Worm (Caenorhabditis elegans) whole organism, L1 larva: Measurements from ENCODE around the gene Y66D12A.24.

ENCODE experiments used
- F16B12.6 ChIP-seq: fragments of 150-350 bp; optimal IDR thresholded peaks from 2 replicates; lab custom pipeline; 2014; ENCODE audit warnings: missing biosample characterization, missing genetic modification characterization
- ama-1 ChIP-seq: fragments of 150-350 bp; optimal IDR thresholded peaks from 2 replicates; lab custom pipeline; 2014
- fkh-10 ChIP-seq: sonication (generic microtip); optimal IDR thresholded peaks from 2 replicates; lab custom pipeline; 2017; ENCODE audit warnings: missing biosample characterization, missing genetic modification reagents, missing genetic modification characterization
- lir-3 ChIP-seq: sonication (generic microtip); optimal IDR thresholded peaks from 2 replicates; lab custom pipeline; 2016; ENCODE audit warnings: mild to moderate bottlenecking, missing genetic modification characterization, moderate library complexity, missing compliant biosample characterization; ENCODE audit not compliant: poor library complexity
- mdl-1 ChIP-seq, 2 experiments: fragments of 150-350 bp; optimal IDR thresholded peaks; 2 replicates each; lab custom pipeline; 2014 to 2017; ENCODE audit warnings: missing biosample characterization in 2 of 2, missing genetic modification characterization in 2 of 2, inconsistent platforms in 1 of 2
- nhr-77 ChIP-seq: fragments of 150-350 bp; optimal IDR thresholded peaks from 2 replicates; lab custom pipeline; 2014; ENCODE audit warnings: missing biosample characterization, missing genetic modification characterization
- swsn-7 ChIP-seq: sonication (generic microtip); optimal IDR thresholded peaks from 2 replicates; lab custom pipeline; 2016; ENCODE audit warnings: missing genetic modification characterization, missing compliant biosample characterization
- unc-130 ChIP-seq: fragments of 150-350 bp; optimal IDR thresholded peaks from 2 replicates; lab custom pipeline; 2017; ENCODE audit warnings: missing biosample characterization, missing genetic modification characterization, inconsistent platforms
- zag-1 ChIP-seq: fragments of 150-350 bp; optimal IDR thresholded peaks from 2 replicates; lab custom pipeline; 2014; ENCODE audit warnings: missing biosample characterization, missing genetic modification characterization

- TF ChIP-seq fkh-10 (no peak), F16B12.6 (tag; lab: Kevin White, UChicago) (no peak), zag-1 (no peak), ama-1 (no peak), nhr-77 (tag; lab: Kevin White, UChicago) (no peak), unc-130 (tag; lab: Kevin White, UChicago) (no peak), mdl-1 (tag; optimal IDR thresholded peaks at IDR 0.05; lab: Kevin White, UChicago) (no peak), swsn-7 (tag; lab: Kevin White, UChicago) (no peak), lir-3 (tag; lab: Kevin White, UChicago) (no peak)
Measured at ce11 chrIII:11496496-11496895, at the start of gene Y66D12A.24.
